Worm (Caenorhabditis elegans) whole organism, L4 larva: ENCODE measurements around the gene F37B4.10.

Experiments used
- pha-4 ChIP-seq, 2 experiments: fragments of 150-350 bp in 1 of 2; fragments of 200-800 bp in 1 of 2; sonication (Bioruptor generic) in 1 of 2; IDR thresholded peaks in 1 of 2; optimal IDR thresholded peaks in 1 of 2; 2 replicates each; pipeline versions ENCODE4 v1.3.6 to Lab custom; 2014 to 2022; ENCODE audit warnings: missing genetic modification characterization in 2 of 2, missing genetic modification reagents in 2 of 2, missing biosample characterization in 1 of 2, missing compliant biosample characterization in 1 of 2
- snpc-4 ChIP-seq: fragments of 150-350 bp; optimal IDR thresholded peaks from 2 replicates; lab custom pipeline; 2014; ENCODE audit warnings: missing biosample characterization, missing genetic modification characterization

DNA sequence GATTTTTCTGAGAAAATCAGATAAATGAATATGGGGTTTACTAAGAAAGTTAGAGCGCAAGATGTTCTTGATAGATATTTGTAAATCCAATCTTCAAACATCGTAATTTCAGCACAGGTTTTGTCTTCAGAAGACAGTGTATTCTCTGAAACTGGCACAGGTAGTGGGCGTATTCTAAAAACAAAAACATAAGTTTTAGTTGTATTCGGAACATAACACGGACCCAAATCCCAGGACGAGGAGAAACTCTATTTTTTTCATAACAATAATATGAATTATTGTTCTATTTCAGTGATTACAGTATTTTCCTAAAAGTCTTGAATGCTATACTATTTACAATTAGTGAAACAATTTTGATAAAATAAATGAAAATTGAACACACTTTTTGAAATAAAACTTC lies 40.9 kb downstream of the F37B4.10 start, which contains the start of gene srj-45:
- TF ChIP-seq snpc-4 (tag; lab: Kevin White, UChicago) (no peak), pha-4 (GFP tag; IDR thresholded peaks at IDR 0.05; lab: Robert Waterston, UW) (no peak), pha-4 (tag; optimal IDR thresholded peaks at IDR 0.05; lab: Kevin White, UChicago) (no peak)
